Worm (Caenorhabditis elegans) whole organism, L1 larva: ENCODE measurements around the gene jhdm-1.

Experiments used
- C04F5.9 ChIP-seq: sonication (generic microtip); optimal IDR thresholded peaks from 2 replicates; lab custom pipeline; 2016; ENCODE audit warnings: missing genetic modification characterization, missing compliant biosample characterization
- aly-2 ChIP-seq: fragments of 150-350 bp; optimal IDR thresholded peaks from 2 replicates; lab custom pipeline; 2014; ENCODE audit warnings: missing biosample characterization, missing genetic modification characterization
- ama-1 ChIP-seq: fragments of 150-350 bp; optimal IDR thresholded peaks from 2 replicates; lab custom pipeline; 2014
- blmp-1 ChIP-seq: fragments of 150-350 bp; optimal IDR thresholded peaks from 2 replicates; lab custom pipeline; 2014; ENCODE audit warnings: missing biosample characterization, missing genetic modification characterization
- ceh-63 ChIP-seq: fragments of 200-800 bp; sonication (Bioruptor generic); optimal IDR thresholded peaks from 2 replicates; lab custom pipeline; 2018; ENCODE audit warnings: mild to moderate bottlenecking, missing genetic modification characterization, missing compliant biosample characterization
- dsc-1 ChIP-seq: sonication (generic microtip); optimal IDR thresholded peaks from 2 replicates; lab custom pipeline; 2016; ENCODE audit warnings: mild to moderate bottlenecking, missing genetic modification characterization, missing compliant biosample characterization
- efl-1 ChIP-seq, 4 experiments: fragments of 150-350 bp; optimal IDR thresholded peaks in 3 of 4; peaks in 1 of 4; 1 replicate in 1 of 4; 2 replicates in 3 of 4; lab custom pipeline; 2014; ENCODE audit warnings: missing biosample characterization in 2 of 4, missing genetic modification characterization in 2 of 4, missing genetic modification reagents in 2 of 4
- elt-3 ChIP-seq, 6 experiments: fragments of 150-350 bp in 1 of 6; sonication (generic microtip); optimal IDR thresholded peaks; 2 replicates each; lab custom pipeline; 2017 to 2018; ENCODE audit warnings: missing biosample characterization in 6 of 6, missing genetic modification characterization in 6 of 6, inconsistent platforms in 1 of 6
- fkh-10 ChIP-seq: sonication (generic microtip); optimal IDR thresholded peaks from 2 replicates; lab custom pipeline; 2017; ENCODE audit warnings: missing biosample characterization, missing genetic modification reagents, missing genetic modification characterization
- fkh-8 ChIP-seq: sonication (generic microtip); optimal IDR thresholded peaks from 2 replicates; lab custom pipeline; 2016; ENCODE audit warnings: mild to moderate bottlenecking, missing genetic modification characterization, missing compliant biosample characterization
- grh-1 ChIP-seq: fragments of 200-800 bp; sonication (Bioruptor generic); IDR thresholded peaks from 2 replicates; pipeline ENCODE4 v1.3.6; 2022; ENCODE audit warnings: missing genetic modification reagents, missing genetic modification characterization, missing compliant biosample characterization
- jun-1 ChIP-seq: fragments of 150-350 bp; optimal IDR thresholded peaks from 2 replicates; lab custom pipeline; 2014; ENCODE audit warnings: missing biosample characterization, missing genetic modification reagents, missing genetic modification characterization
- lin-14 ChIP-seq: fragments of 200-800 bp; sonication (Bioruptor generic); optimal IDR thresholded peaks from 2 replicates; lab custom pipeline; 2018; ENCODE audit warnings: mild to moderate bottlenecking, missing genetic modification characterization, moderate library complexity, missing compliant biosample characterization
- lin-35 ChIP-seq, 2 experiments: fragments of 150-350 bp; optimal IDR thresholded peaks; 2 replicates each; lab custom pipeline; 2014; ENCODE audit warnings: missing biosample characterization in 2 of 2, missing genetic modification characterization in 2 of 2, missing genetic modification reagents in 2 of 2
- lin-39 ChIP-seq: fragments of 150-350 bp; optimal IDR thresholded peaks from 2 replicates; lab custom pipeline; 2014; ENCODE audit warnings: missing biosample characterization, missing genetic modification reagents, missing genetic modification characterization
- mdl-1 ChIP-seq, 2 experiments: fragments of 150-350 bp; optimal IDR thresholded peaks; 2 replicates each; lab custom pipeline; 2014 to 2017; ENCODE audit warnings: missing biosample characterization in 2 of 2, missing genetic modification characterization in 2 of 2, inconsistent platforms in 1 of 2
- mef-2 ChIP-seq: fragments of 150-350 bp; optimal IDR thresholded peaks from 2 replicates; lab custom pipeline; 2014; ENCODE audit warnings: missing biosample characterization, missing genetic modification characterization
- mep-1 ChIP-seq: fragments of 150-350 bp; optimal IDR thresholded peaks from 2 replicates; lab custom pipeline; 2014; ENCODE audit warnings: missing biosample characterization, missing genetic modification characterization
- nhr-20 ChIP-seq: sonication (generic microtip); optimal IDR thresholded peaks from 2 replicates; lab custom pipeline; 2016; ENCODE audit warnings: mild to moderate bottlenecking, missing genetic modification characterization, missing compliant biosample characterization
- nhr-237 ChIP-seq: fragments of 150-350 bp; optimal IDR thresholded peaks from 2 replicates; lab custom pipeline; 2014; ENCODE audit warnings: missing biosample characterization, missing genetic modification characterization
- nhr-28 ChIP-seq: fragments of 150-350 bp; optimal IDR thresholded peaks from 2 replicates; lab custom pipeline; 2014; ENCODE audit warnings: missing biosample characterization, missing genetic modification characterization
- nhr-47 ChIP-seq: sonication (generic microtip); optimal IDR thresholded peaks from 2 replicates; lab custom pipeline; 2016; ENCODE audit warnings: mild to moderate bottlenecking, missing genetic modification characterization, moderate library complexity, missing compliant biosample characterization
- nhr-71 ChIP-seq: sonication (generic microtip); optimal IDR thresholded peaks from 2 replicates; lab custom pipeline; 2016; ENCODE audit warnings: mild to moderate bottlenecking, missing genetic modification characterization, moderate library complexity, missing compliant biosample characterization
- nhr-84 ChIP-seq: sonication (generic microtip); optimal IDR thresholded peaks from 2 replicates; lab custom pipeline; 2017; ENCODE audit warnings: missing biosample characterization, missing genetic modification characterization
- nhr-85 ChIP-seq: sonication (generic microtip); peaks from one replicate; lab custom pipeline; 2016; ENCODE audit warnings: missing genetic modification characterization, inconsistent platforms, missing compliant biosample characterization
- nhr-90 ChIP-seq: sonication (generic microtip); optimal IDR thresholded peaks from 2 replicates; lab custom pipeline; 2016; ENCODE audit warnings: mild to moderate bottlenecking, missing genetic modification characterization, missing compliant biosample characterization; ENCODE audit not compliant: poor library complexity
- snu-23 ChIP-seq: sonication (generic microtip); optimal IDR thresholded peaks from 2 replicates; lab custom pipeline; 2016; ENCODE audit warnings: missing genetic modification characterization, missing compliant biosample characterization
- sox-4 ChIP-seq: sonication (generic microtip); optimal IDR thresholded peaks from 2 replicates; lab custom pipeline; 2016; ENCODE audit warnings: missing genetic modification characterization, missing compliant biosample characterization
- tbx-2 ChIP-seq: sonication (generic microtip); optimal IDR thresholded peaks from 2 replicates; lab custom pipeline; 2016; ENCODE audit warnings: missing genetic modification characterization, missing compliant biosample characterization
- tlp-1 ChIP-seq: fragments of 150-350 bp; optimal IDR thresholded peaks from 2 replicates; lab custom pipeline; 2014; ENCODE audit warnings: missing biosample characterization, missing genetic modification characterization
- unc-130 ChIP-seq: fragments of 150-350 bp; optimal IDR thresholded peaks from 2 replicates; lab custom pipeline; 2017; ENCODE audit warnings: missing biosample characterization, missing genetic modification characterization, inconsistent platforms
- unc-86 ChIP-seq: sonication (generic microtip); optimal IDR thresholded peaks from 2 replicates; lab custom pipeline; 2016; ENCODE audit warnings: missing genetic modification characterization, missing compliant biosample characterization
- vab-15 ChIP-seq: sonication (generic microtip); optimal IDR thresholded peaks from 2 replicates; lab custom pipeline; 2017; ENCODE audit warnings: missing genotype, mild to moderate bottlenecking, missing genetic modification characterization, missing compliant biosample characterization
- zag-1 ChIP-seq: fragments of 150-350 bp; optimal IDR thresholded peaks from 2 replicates; lab custom pipeline; 2014; ENCODE audit warnings: missing biosample characterization, missing genetic modification characterization
- zip-4 ChIP-seq: fragments of 200-800 bp; sonication (Bioruptor generic); optimal IDR thresholded peaks from 2 replicates; lab custom pipeline; 2018; ENCODE audit warnings: mild to moderate bottlenecking, missing genetic modification characterization, moderate library complexity, missing compliant biosample characterization
- ztf-11 ChIP-seq, 2 experiments: sonication (generic microtip); optimal IDR thresholded peaks; 2 replicates each; lab custom pipeline; 2016 to 2017; ENCODE audit warnings: missing genetic modification characterization in 2 of 2, missing biosample characterization in 1 of 2, missing compliant biosample characterization in 1 of 2
- ztf-4 ChIP-seq: fragments of 150-350 bp; optimal IDR thresholded peaks from 2 replicates; lab custom pipeline; 2014; ENCODE audit warnings: missing biosample characterization, missing genetic modification characterization

The jhdm-1 gene

ce11 chrIII:6415306-6415973, 38.8 kb upstream of the jhdm-1 start, which contains the start of gene nas-4:
Gene nas-4, minus strand, starts transcription at chrIII:6415656.
- TF ChIP-seq dsc-1 (tag; lab: Kevin White, UChicago) (peak; percentile 7), ztf-4 (peak; percentile 41), fkh-10 (GFP tag; lab: Kevin White, UChicago) (no peak), jun-1 (tag; lab: Kevin White, UChicago) (no peak), ztf-11 (tag; optimal IDR thresholded peaks at IDR 0.05; lab: Kevin White, UChicago) (no peak), nhr-71 (tag; lab: Kevin White, UChicago) (peak; percentile 45), lin-39 (tag; lab: Kevin White, UChicago) (no peak), sox-4 (tag; lab: Kevin White, UChicago) (no peak), snu-23 (GFP tag; lab: Kevin White, UChicago) (peak; percentile 42), ceh-63 (GFP tag; lab: Kevin White, UChicago) (no peak), nhr-28 (tag; lab: Kevin White, UChicago) (no peak), fkh-8 (no peak), tbx-2 (tag; lab: Kevin White, UChicago) (peak; percentile 27), lin-35 (GFP tag; optimal IDR thresholded peaks at IDR 0.05; lab: Kevin White, UChicago) (no peak), unc-86 (tag; lab: Kevin White, UChicago) (no peak), nhr-85 (tag; lab: Kevin White, UChicago) (peak; percentile 70), zip-4 (no peak), nhr-237 (no peak), nhr-90 (tag; lab: Kevin White, UChicago) (peak; percentile 40), ama-1 (peak; percentile 38), mef-2 (tag; lab: Kevin White, UChicago) (no peak), mep-1 (tag; lab: Kevin White, UChicago) (no peak), vab-15 (tag; lab: Kevin White, UChicago) (no peak), aly-2 (tag; lab: Kevin White, UChicago) (peak; percentile 39), grh-1 (GFP tag; lab: Robert Waterston, UW) (peak; percentile 32; the same call in 1 of the 2 replicates), tlp-1 (no peak), mdl-1 (tag; optimal IDR thresholded peaks at IDR 0.05; lab: Kevin White, UChicago) (no peak), nhr-84 (tag; lab: Kevin White, UChicago) (no peak), nhr-47 (tag; lab: Kevin White, UChicago) (peak; percentile 42), nhr-20 (tag; lab: Kevin White, UChicago) (peak; percentile 5), C04F5.9 (no peak), unc-130 (tag; lab: Kevin White, UChicago) (no peak)

- TF ChIP-seq zag-1 (tag; lab: Kevin White, UChicago), result no peak
- TF ChIP-seq nhr-85 (tag; lab: Kevin White, UChicago), result peak; percentile 75
Measured at ce11 chrIII:6418254-6418653, 36.0 kb upstream of the jhdm-1 start.

ce11 chrIII:6419409-6419944, 34.8 kb upstream of the jhdm-1 start, which contains the start of gene atgl-1:
Gene atgl-1, minus strand, starts transcription at chrIII:6419459.
- TF ChIP-seq blmp-1 (peak; percentile 46), nhr-71 (tag; lab: Kevin White, UChicago) (peak; percentile 37), efl-1 (optimal IDR thresholded peaks at IDR 0.05; lab: Kevin White, UChicago) (no peak), efl-1 (GFP tag; optimal IDR thresholded peaks at IDR 0.05 in 1 of 2; lab: Kevin White, UChicago) (peak in 1 of 2 experiments; percentile 51), lin-14 (peak; percentile 62), elt-3 (tag; optimal IDR thresholded peaks at IDR 0.05; lab: Kevin White, UChicago) (peak in 1 of 6 experiments; percentile 18), vab-15 (tag; lab: Kevin White, UChicago) (no peak), nhr-20 (tag; lab: Kevin White, UChicago) (peak; percentile 3), nhr-85 (tag; lab: Kevin White, UChicago) (peak; percentile 84), mdl-1 (tag; optimal IDR thresholded peaks at IDR 0.05; lab: Kevin White, UChicago) (no peak)
- TF ChIP-seq, all 84 proteins: peak for 7
